Worm (Caenorhabditis elegans): ENCODE measurements around the gene F34D10.3.

- TF ChIP-seq aha-1 (tag; optimal IDR thresholded peaks at IDR 0.05) (no peak), mdl-1 (tag; optimal IDR thresholded peaks at IDR 0.05) (no peak), aly-2 (tag; optimal IDR thresholded peaks at IDR 0.05) (no peak), nhr-11 (tag; optimal IDR thresholded peaks at IDR 0.05) (no peak), ets-5 (GFP tag; IDR thresholded peaks at IDR 0.05) (no peak)
Observed at ce11 chrIII:3764043-3764442, 30.0 kb downstream of the F34D10.3 start.

Measured in whole organism, L1 larva.